Fruit fly (Drosophila melanogaster): Measurements from ENCODE around the gene CG32407.

The CG32407 gene

dm6 chr3L:5899305-5899704 is 22.6 kb upstream of the CG32407 start, which contains the start of gene CG32409 (continued):
- TF ChIP-seq Lhr (GFP tag; optimal IDR thresholded peaks at IDR 0.05) (peak; percentile 72), Neu2 (GFP tag; optimal IDR thresholded peaks at IDR 0.05; ENCODE audit: borderline replicate concordance) (no peak), row (GFP tag; IDR thresholded peaks at IDR 0.05) (0 out of 3 replicates have a peak, but pooled peaks have one; percentile 9), slou (GFP tag; optimal IDR thresholded peaks at IDR 0.05) (no peak), gro (GFP tag; optimal IDR thresholded peaks at IDR 0.05) (peak; percentile 45), pho (GFP tag; optimal IDR thresholded peaks at IDR 0.05) (no peak), CG6654 (GFP tag; optimal IDR thresholded peaks at IDR 0.05) (no peak), HLH4C (GFP tag; IDR thresholded peaks at IDR 0.05; ENCODE audit: partially characterized antibody) (no peak), insv (GFP tag; optimal IDR thresholded peaks at IDR 0.05) (no peak), knrl (GFP tag; IDR thresholded peaks at IDR 0.05; ENCODE audit: partially characterized antibody) (0 out of 3 replicates have a peak, but pooled peaks have one; percentile 15), sqz (GFP tag; optimal IDR thresholded peaks at IDR 0.05) (no peak), CG2712 (tag; optimal IDR thresholded peaks at IDR 0.05) (peak; percentile 47)

- TF ChIP-seq Nf-YA (GFP tag; IDR thresholded peaks at IDR 0.05), result peak; percentile 29; the same call in 1 of the 2 replicates
- no peak for TF ChIP-seq nerfin-2 (GFP tag; IDR thresholded peaks at IDR 0.05; ENCODE audit: partially characterized antibody)
- no peak for TF ChIP-seq zf30C (GFP tag; optimal IDR thresholded peaks at IDR 0.05)
- TF ChIP-seq CG3407 (GFP tag; optimal IDR thresholded peaks at IDR 0.05), result no peak
- no peak for TF ChIP-seq Dad (GFP tag; optimal IDR thresholded peaks at IDR 0.05)
- no peak for TF ChIP-seq CG34224 (GFP tag; IDR thresholded peaks at IDR 0.05; ENCODE audit: partially characterized antibody)
- TF ChIP-seq Rfx (GFP tag; IDR thresholded peaks at IDR 0.05), result 0 out of 2 replicates have a peak, but pooled peaks have one; percentile 11
- peak; percentile 43; the same call in 1 of the 3 replicates for TF ChIP-seq ci (GFP tag; IDR thresholded peaks at IDR 0.05)
- peak; percentile 29; the same call in 1 of the 2 replicates for TF ChIP-seq Drgx (GFP tag; IDR thresholded peaks at IDR 0.05)
- peak; percentile 23; the same call in 1 of the 2 replicates for TF ChIP-seq CG13287 (GFP tag; IDR thresholded peaks at IDR 0.05; ENCODE audit: partially characterized antibody)
- TF ChIP-seq ham (GFP tag; IDR thresholded peaks at IDR 0.05), result no peak
- peak; percentile 13; the same call in 1 of the 3 replicates for TF ChIP-seq CG34422 (GFP tag; IDR thresholded peaks at IDR 0.05)
- TF ChIP-seq chif (GFP tag; optimal IDR thresholded peaks at IDR 0.05), result no peak
- TF ChIP-seq CG9437 (GFP tag; optimal IDR thresholded peaks at IDR 0.05), result no peak
- TF ChIP-seq B-H2 (GFP tag; optimal IDR thresholded peaks at IDR 0.05), result no peak
- TF ChIP-seq CG43689 (GFP tag; IDR thresholded peaks at IDR 0.05), result no peak
- TF ChIP-seq unc-4 (GFP tag; IDR thresholded peaks at IDR 0.05; ENCODE audit: partially characterized antibody), result 0 out of 2 replicates have a peak, but pooled peaks have one; percentile 17
- no peak for TF ChIP-seq CG16863 (GFP tag; optimal IDR thresholded peaks at IDR 0.05)
- TF ChIP-seq Deaf1 (tag; optimal IDR thresholded peaks at IDR 0.05), result peak; percentile 91
- TF ChIP-seq CG3163 (GFP tag; optimal IDR thresholded peaks at IDR 0.05), result peak; percentile 92
- TF ChIP-seq Dfd (GFP tag; optimal IDR thresholded peaks at IDR 0.05), result no peak
- peak; percentile 35; the same call in 1 of the 2 replicates for TF ChIP-seq sob (GFP tag; IDR thresholded peaks at IDR 0.05)
- peak; percentile 45; the same call in 1 of the 2 replicates for TF ChIP-seq vvl (GFP tag; IDR thresholded peaks at IDR 0.05)
- TF ChIP-seq kay (GFP tag; optimal IDR thresholded peaks at IDR 0.05), result peak; percentile 44
- no peak for TF ChIP-seq CG7963 (GFP tag; IDR thresholded peaks at IDR 0.05; ENCODE audit: partially characterized antibody)
- TF ChIP-seq Xrp1 (GFP tag; IDR thresholded peaks at IDR 0.05), result no peak
- TF ChIP-seq ase (GFP tag; IDR thresholded peaks at IDR 0.05), result 0 out of 3 replicates have a peak, but pooled peaks have one; percentile 20
- peak; percentile 64 for TF ChIP-seq Jarid2 (GFP tag; optimal IDR thresholded peaks at IDR 0.05)
- no peak for TF ChIP-seq dmrt11E (tag; optimal IDR thresholded peaks at IDR 0.05)
- peak; percentile 79 for TF ChIP-seq crol (GFP tag; IDR thresholded peaks at IDR 0.05)
- 0 out of 2 replicates have a peak, but pooled peaks have one; percentile 28 for TF ChIP-seq Dref (GFP tag; IDR thresholded peaks at IDR 0.05)
- TF ChIP-seq Med (GFP tag), result peak; percentile 43
- TF ChIP-seq bbx (GFP tag; IDR thresholded peaks at IDR 0.05; ENCODE audit: partially characterized antibody), result no peak
- TF ChIP-seq CG42726 (GFP tag; IDR thresholded peaks at IDR 0.05; ENCODE audit: partially characterized antibody), result 0 out of 2 replicates have a peak, but pooled peaks have one; percentile 9
- no peak for TF ChIP-seq CG13296 (GFP tag; optimal IDR thresholded peaks at IDR 0.05)
- no peak for TF ChIP-seq CG9215 (GFP tag; IDR thresholded peaks at IDR 0.05)
These were observed 19.6 kb upstream of the CG32407 start, which contains the start of gene QC for dm6 chr3L:5902189-5902765. QC (minus strand) TSS chr3L:5902456.

Data from whole organism, embryonic.